Fruit fly (Drosophila melanogaster): Measurements from ENCODE around the gene Cpr65Ax1.

Cpr65Ax1 gene

DNA sequence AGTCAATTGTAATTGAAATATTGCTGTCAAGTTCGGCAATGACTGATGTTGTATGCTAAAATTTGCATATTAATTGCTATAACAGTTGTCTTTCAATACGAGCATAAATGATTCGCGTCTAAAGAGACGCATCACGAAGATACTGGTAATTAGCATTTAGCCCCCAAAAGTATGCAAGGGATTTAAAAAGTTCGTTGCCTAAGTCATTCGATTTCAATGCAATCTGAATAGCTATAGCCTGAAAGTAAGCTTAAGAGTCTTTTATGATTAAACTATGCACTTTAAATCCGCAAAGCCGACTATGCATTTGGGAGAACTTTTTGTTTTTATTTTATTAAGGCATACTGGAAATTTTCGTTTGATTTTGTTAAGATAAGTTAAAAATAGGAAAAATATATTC is 18.2 kb downstream of the Cpr65Ax1 start:
- TF ChIP-seq pan (optimal IDR thresholded peaks at IDR 0.05) (no peak), Hr83 (GFP tag; optimal IDR thresholded peaks at IDR 0.05; ENCODE audit: poor library complexity, severe bottlenecking) (no peak), CG9705 (GFP tag; optimal IDR thresholded peaks at IDR 0.05) (no peak), tai (GFP tag; optimal IDR thresholded peaks at IDR 0.05) (no peak), GATAd (GFP tag; optimal IDR thresholded peaks at IDR 0.05) (no peak), Dfd (GFP tag; optimal IDR thresholded peaks at IDR 0.05) (no peak), Mio (GFP tag; optimal IDR thresholded peaks at IDR 0.05) (no peak), usp (GFP tag; optimal IDR thresholded peaks at IDR 0.05) (no peak), CrebA (GFP tag; optimal IDR thresholded peaks at IDR 0.05; ENCODE audit: borderline replicate concordance) (no peak), Vsx2 (GFP tag; optimal IDR thresholded peaks at IDR 0.05; ENCODE audit: partially characterized antibody) (peak; percentile 76), Hr78 (GFP tag; optimal IDR thresholded peaks at IDR 0.05) (no peak), Myc (optimal IDR thresholded peaks at IDR 0.05) (peak; percentile 74)

DNA sequence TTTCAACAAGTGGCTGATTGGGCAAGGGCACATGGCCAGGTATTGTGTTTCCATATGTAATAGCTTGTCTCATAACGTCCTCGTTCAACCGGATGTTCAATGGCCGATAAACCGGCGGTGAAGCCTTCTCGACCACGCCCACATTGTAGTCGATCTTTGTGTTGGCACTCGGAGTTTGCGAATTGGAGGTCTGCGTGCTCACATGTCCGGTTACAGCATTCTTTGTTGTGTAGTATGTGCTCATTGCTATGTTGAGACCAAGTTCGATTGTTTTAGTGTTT is 22.4 kb downstream of the Cpr65Ax1 start:
- TF ChIP-seq dsf (GFP tag; optimal IDR thresholded peaks at IDR 0.05; ENCODE audit: borderline replicate concordance) (no peak), Jra (GFP tag; optimal IDR thresholded peaks at IDR 0.05) (no peak), Hr78 (GFP tag; optimal IDR thresholded peaks at IDR 0.05) (no peak), rgr (GFP tag; optimal IDR thresholded peaks at IDR 0.05) (no peak), HLH106 (tag; optimal IDR thresholded peaks at IDR 0.05) (no peak), Rel (GFP tag; optimal IDR thresholded peaks at IDR 0.05) (no peak), Rel (tag; optimal IDR thresholded peaks at IDR 0.05) (no peak), ey (GFP tag; optimal IDR thresholded peaks at IDR 0.05) (no peak), dmrt93B (GFP tag; optimal IDR thresholded peaks at IDR 0.05) (no peak), N (GFP tag; optimal IDR thresholded peaks at IDR 0.05) (no peak), usp (GFP tag; optimal IDR thresholded peaks at IDR 0.05) (no peak), CrebA (GFP tag; optimal IDR thresholded peaks at IDR 0.05; ENCODE audit: borderline replicate concordance) (no peak), Hnf4 (GFP tag; optimal IDR thresholded peaks at IDR 0.05) (no peak), Mio (GFP tag; optimal IDR thresholded peaks at IDR 0.05) (no peak), fru (GFP tag; optimal IDR thresholded peaks at IDR 0.05) (no peak), Vsx2 (GFP tag; optimal IDR thresholded peaks at IDR 0.05; ENCODE audit: partially characterized antibody) (no peak)

DNA sequence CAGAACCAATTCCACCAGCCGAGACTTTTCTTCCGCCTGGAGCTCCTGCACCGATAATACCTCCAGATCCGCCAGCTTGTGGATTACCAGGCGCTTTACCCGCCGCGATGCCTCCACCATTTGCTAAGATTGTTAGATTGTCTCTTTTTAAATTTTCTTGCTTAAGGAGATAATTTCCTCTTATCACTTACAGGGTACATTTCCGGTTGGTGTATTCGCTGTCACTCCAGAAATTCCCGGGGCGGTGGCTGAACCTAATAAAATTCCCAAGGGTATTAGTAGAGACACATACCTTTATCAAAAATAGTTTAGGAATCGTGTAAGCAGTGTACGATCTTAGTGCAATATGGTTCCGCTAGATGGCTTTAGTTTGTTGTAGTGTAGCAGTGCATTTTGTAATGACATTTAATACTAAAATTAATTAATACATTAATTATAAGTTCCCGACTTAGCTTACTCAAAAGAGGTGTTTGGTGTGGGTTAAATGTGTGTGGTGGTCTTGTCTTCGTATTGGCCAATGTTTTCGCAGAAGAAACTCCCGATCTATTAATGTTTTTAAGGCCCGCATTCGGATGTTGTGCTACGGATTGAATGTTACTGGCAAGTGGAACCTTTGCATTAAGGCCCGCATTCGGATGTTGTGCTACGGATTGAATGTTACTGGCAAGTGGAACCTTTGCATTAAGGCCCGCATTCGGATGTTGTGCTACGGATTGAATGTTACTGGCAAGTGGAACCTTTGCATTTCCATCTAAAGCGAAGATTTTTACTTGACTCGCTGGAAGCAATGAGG is 23.0 kb downstream of the Cpr65Ax1 start:
- TF ChIP-seq sage (GFP tag; optimal IDR thresholded peaks at IDR 0.05) (no peak), rgr (GFP tag; optimal IDR thresholded peaks at IDR 0.05) (peak; percentile 33), CrebA (GFP tag; optimal IDR thresholded peaks at IDR 0.05; ENCODE audit: borderline replicate concordance) (no peak), Myc (optimal IDR thresholded peaks at IDR 0.05) (peak; percentile 86), HLH106 (tag; optimal IDR thresholded peaks at IDR 0.05) (peak; percentile 50), usp (GFP tag; optimal IDR thresholded peaks at IDR 0.05) (no peak), dmrt93B (GFP tag; optimal IDR thresholded peaks at IDR 0.05) (peak; percentile 17), sv (GFP tag; optimal IDR thresholded peaks at IDR 0.05) (peak; percentile 4), CG32264 (GFP tag; optimal IDR thresholded peaks at IDR 0.05) (no peak), CG9705 (GFP tag; optimal IDR thresholded peaks at IDR 0.05) (peak; percentile 32), fru (GFP tag; optimal IDR thresholded peaks at IDR 0.05) (peak; percentile 20)

DNA sequence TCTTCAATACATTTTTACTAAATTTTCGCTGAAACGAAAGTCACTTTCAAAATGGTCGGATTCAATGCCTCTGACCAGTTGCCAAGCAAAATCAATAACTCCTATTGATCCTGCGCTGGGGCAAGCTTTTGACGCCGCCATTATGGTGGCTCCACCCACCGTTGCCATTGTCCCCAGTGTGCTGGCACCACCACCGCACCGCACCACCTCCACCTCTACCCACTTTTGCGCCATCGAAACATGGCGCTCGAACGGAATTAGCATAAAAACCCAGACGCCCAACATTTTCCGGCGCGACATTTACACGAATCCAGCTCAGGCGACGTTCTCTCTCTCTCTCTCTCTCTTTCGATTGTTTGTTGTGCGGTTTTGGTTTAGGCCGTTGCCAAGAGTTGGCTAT is 30.9 kb downstream of the Cpr65Ax1 start:
- TF ChIP-seq Rel (GFP tag; optimal IDR thresholded peaks at IDR 0.05) (no peak), Rel (tag; optimal IDR thresholded peaks at IDR 0.05) (no peak), rgr (GFP tag; optimal IDR thresholded peaks at IDR 0.05) (no peak), Jra (GFP tag; optimal IDR thresholded peaks at IDR 0.05) (no peak), h (GFP tag; optimal IDR thresholded peaks at IDR 0.05) (no peak), CG32264 (GFP tag; optimal IDR thresholded peaks at IDR 0.05) (no peak), foxo (GFP tag; optimal IDR thresholded peaks at IDR 0.05) (no peak), Dfd (GFP tag; optimal IDR thresholded peaks at IDR 0.05) (no peak), usp (GFP tag; optimal IDR thresholded peaks at IDR 0.05) (no peak), Hr78 (GFP tag; optimal IDR thresholded peaks at IDR 0.05) (no peak), pan (optimal IDR thresholded peaks at IDR 0.05) (no peak), GATAd (GFP tag; optimal IDR thresholded peaks at IDR 0.05) (no peak), brk (GFP tag; optimal IDR thresholded peaks at IDR 0.05) (no peak), HLH106 (tag; optimal IDR thresholded peaks at IDR 0.05) (no peak), CrebA (GFP tag; optimal IDR thresholded peaks at IDR 0.05; ENCODE audit: borderline replicate concordance) (no peak), psq (GFP tag; optimal IDR thresholded peaks at IDR 0.05) (no peak)

DNA sequence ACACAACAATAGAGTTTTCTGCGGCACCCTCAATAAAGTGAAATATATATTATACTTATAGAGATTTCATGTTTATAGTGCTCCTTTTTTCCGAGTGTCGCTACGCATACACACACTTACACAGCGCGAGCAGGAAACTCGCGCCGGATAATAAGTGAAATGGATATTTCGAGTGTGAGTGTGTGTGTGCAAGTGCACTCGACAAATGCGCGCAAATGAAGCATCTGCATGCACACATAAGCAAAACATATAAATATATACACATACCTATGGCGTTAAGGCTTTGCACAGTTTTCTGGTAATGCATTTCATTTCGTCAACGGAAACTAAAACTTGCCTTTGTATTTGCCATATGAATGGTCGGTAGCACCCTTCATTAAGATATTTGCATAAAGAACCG is 32.3 kb downstream of the Cpr65Ax1 start:
- TF ChIP-seq GATAd (GFP tag; optimal IDR thresholded peaks at IDR 0.05), result no peak
- TF ChIP-seq fru (GFP tag; optimal IDR thresholded peaks at IDR 0.05), result no peak
